Fruit fly (Drosophila melanogaster): ENCODE results near the gene nac.

The nac gene

dm6 chr3R:8310678-8311077 is 6.9 kb upstream of the nac start, which contains the start of gene CG11693:
CG11693 (minus strand) TSS chr3R:8310778.
- no peak for TF ChIP-seq psq (optimal IDR thresholded peaks at IDR 0.05)
- no peak for TF ChIP-seq ttk (optimal IDR thresholded peaks at IDR 0.05)
- no peak for TF ChIP-seq Myc (optimal IDR thresholded peaks at IDR 0.05)
- no peak for TF ChIP-seq insv (optimal IDR thresholded peaks at IDR 0.05)
- TF ChIP-seq Sin3A (optimal IDR thresholded peaks at IDR 0.05): no peak
- TF ChIP-seq h (optimal IDR thresholded peaks at IDR 0.05): no peak

dm6 chr3R:8308515-8308959 is 4.7 kb upstream of the nac start, which contains the start of gene tex:
tex (minus strand) TSS chr3R:8308645.
- TF ChIP-seq ttk (optimal IDR thresholded peaks at IDR 0.05) (no peak), h (optimal IDR thresholded peaks at IDR 0.05) (no peak), insv (optimal IDR thresholded peaks at IDR 0.05) (no peak), psq (optimal IDR thresholded peaks at IDR 0.05) (no peak), Myc (optimal IDR thresholded peaks at IDR 0.05) (no peak), Sin3A (optimal IDR thresholded peaks at IDR 0.05) (no peak)

- TF ChIP-seq insv (optimal IDR thresholded peaks at IDR 0.05) (no peak), ttk (optimal IDR thresholded peaks at IDR 0.05) (no peak), psq (optimal IDR thresholded peaks at IDR 0.05) (no peak), Myc (optimal IDR thresholded peaks at IDR 0.05) (no peak), Sin3A (optimal IDR thresholded peaks at IDR 0.05) (no peak), h (optimal IDR thresholded peaks at IDR 0.05) (no peak)
Observed at dm6 chr3R:8307283-8307682, 3.5 kb upstream of the nac start.

- TF ChIP-seq psq (optimal IDR thresholded peaks at IDR 0.05): no peak
- no peak for TF ChIP-seq Sin3A (optimal IDR thresholded peaks at IDR 0.05)
- TF ChIP-seq insv (optimal IDR thresholded peaks at IDR 0.05): no peak
- TF ChIP-seq Myc (optimal IDR thresholded peaks at IDR 0.05): no peak
Observed at dm6 chr3R:8306927-8307261, 3.1 kb upstream of the nac start.

- TF ChIP-seq h (optimal IDR thresholded peaks at IDR 0.05) (no peak), psq (optimal IDR thresholded peaks at IDR 0.05) (no peak), insv (optimal IDR thresholded peaks at IDR 0.05) (no peak), ttk (optimal IDR thresholded peaks at IDR 0.05) (no peak), Sin3A (optimal IDR thresholded peaks at IDR 0.05) (no peak), Myc (optimal IDR thresholded peaks at IDR 0.05) (no peak)
Observed at dm6 chr3R:8306188-8306926, 2.5 kb upstream of the nac start.

- no peak for TF ChIP-seq h (optimal IDR thresholded peaks at IDR 0.05)
- no peak for TF ChIP-seq ttk (optimal IDR thresholded peaks at IDR 0.05)
- no peak for TF ChIP-seq Sin3A (optimal IDR thresholded peaks at IDR 0.05)
- no peak for TF ChIP-seq Myc (optimal IDR thresholded peaks at IDR 0.05)
- no peak for TF ChIP-seq psq (optimal IDR thresholded peaks at IDR 0.05)
- TF ChIP-seq insv (optimal IDR thresholded peaks at IDR 0.05): no peak
Observed at dm6 chr3R:8305110-8305509, 1.3 kb upstream of the nac start, which contains the start of gene Sgt1. Sgt1 (minus strand) TSS chr3R:8305274.

dm6 chr3R:8300928-8301752 is 2.7 kb downstream of the nac start, which contains the start of the genes CG9626 and mRpL1:
CG9626 (minus strand) TSS chr3R:8300978.
mRpL1 (plus strand) TSS chr3R:8301440.
- no peak for TF ChIP-seq insv (optimal IDR thresholded peaks at IDR 0.05)

dm6 chr3R:8292034-8292433 is 11.8 kb downstream of the nac start, which contains the start of gene CG31463:
CG31463 (plus strand) TSS chr3R:8292335.
- TF ChIP-seq ttk (optimal IDR thresholded peaks at IDR 0.05) (no peak), Sin3A (optimal IDR thresholded peaks at IDR 0.05) (no peak), h (optimal IDR thresholded peaks at IDR 0.05) (no peak), Myc (optimal IDR thresholded peaks at IDR 0.05) (no peak), psq (optimal IDR thresholded peaks at IDR 0.05) (no peak)

- TF ChIP-seq psq (optimal IDR thresholded peaks at IDR 0.05): no peak
- TF ChIP-seq h (optimal IDR thresholded peaks at IDR 0.05): no peak
- TF ChIP-seq Myc (optimal IDR thresholded peaks at IDR 0.05): no peak
- no peak for TF ChIP-seq Sin3A (optimal IDR thresholded peaks at IDR 0.05)
- no peak for TF ChIP-seq ttk (optimal IDR thresholded peaks at IDR 0.05)
- no peak for TF ChIP-seq insv (optimal IDR thresholded peaks at IDR 0.05)
Observed at dm6 chr3R:8290940-8291339, 12.9 kb downstream of the nac start, which contains the start of gene CG31464. CG31464 (plus strand) TSS chr3R:8291240.

- no peak for TF ChIP-seq insv (optimal IDR thresholded peaks at IDR 0.05)
- TF ChIP-seq h (optimal IDR thresholded peaks at IDR 0.05): no peak
- no peak for TF ChIP-seq Sin3A (optimal IDR thresholded peaks at IDR 0.05)
- TF ChIP-seq psq (optimal IDR thresholded peaks at IDR 0.05): no peak
- no peak for TF ChIP-seq Myc (optimal IDR thresholded peaks at IDR 0.05)
- no peak for TF ChIP-seq ttk (optimal IDR thresholded peaks at IDR 0.05)
Observed at dm6 chr3R:8290478-8290877, 13.3 kb downstream of the nac start, which contains the start of gene CG11672. CG11672 (minus strand) TSS chr3R:8290578.

- no peak for TF ChIP-seq Myc (optimal IDR thresholded peaks at IDR 0.05)
- no peak for TF ChIP-seq psq (optimal IDR thresholded peaks at IDR 0.05)
- TF ChIP-seq ttk (optimal IDR thresholded peaks at IDR 0.05): no peak
- no peak for TF ChIP-seq h (optimal IDR thresholded peaks at IDR 0.05)
- TF ChIP-seq Sin3A (optimal IDR thresholded peaks at IDR 0.05): no peak
- no peak for TF ChIP-seq insv (optimal IDR thresholded peaks at IDR 0.05)
Observed at dm6 chr3R:8288790-8289189, 15.0 kb downstream of the nac start.

dm6 chr3R:8287697-8288096 is 16.1 kb downstream of the nac start, which contains the start of gene Nazo:
Nazo (plus strand) TSS chr3R:8287876.
- TF ChIP-seq psq (optimal IDR thresholded peaks at IDR 0.05): no peak
- TF ChIP-seq Myc (optimal IDR thresholded peaks at IDR 0.05): no peak
- TF ChIP-seq ttk (optimal IDR thresholded peaks at IDR 0.05): no peak
- TF ChIP-seq Sin3A (optimal IDR thresholded peaks at IDR 0.05): no peak
- no peak for TF ChIP-seq h (optimal IDR thresholded peaks at IDR 0.05)
- no peak for TF ChIP-seq insv (optimal IDR thresholded peaks at IDR 0.05)

Data from Kc167 (cell line).